Fruit fly (Drosophila melanogaster) whole organism, embryonic: ENCODE measurements around the gene CG5727.
A peak's percentile ranks its signal among the peaks of the same experiment; 100 is the strongest.

Source experiments
- Bgb ChIP-seq: fragments of 200-800 bp; sonication (Bioruptor generic); IDR thresholded peaks from 2 replicates; pipeline ENCODE4 v1.3.6; 2022; ENCODE audit warnings: missing biosample characterization, missing genetic modification characterization; ENCODE audit not compliant: partially characterized antibody
- BtbVII ChIP-seq: fragments of 200-800 bp; sonication (Bioruptor generic); optimal IDR thresholded peaks from 3 replicates; lab custom pipeline; 2017; ENCODE audit warnings: missing biosample characterization, mild to moderate bottlenecking, missing genetic modification characterization
- CG10267 ChIP-seq: fragments of 200-800 bp; sonication (Bioruptor generic); optimal IDR thresholded peaks from 2 replicates; lab custom pipeline; 2018; ENCODE audit warnings: missing biosample characterization, mild to moderate bottlenecking, missing genetic modification characterization, moderate library complexity
- CG10431 ChIP-seq: fragments of 200-800 bp; sonication (Bioruptor generic); optimal IDR thresholded peaks from 3 replicates; lab custom pipeline; 2018; ENCODE audit warnings: missing biosample characterization, mild to moderate bottlenecking, missing genetic modification characterization
- CG10979 ChIP-seq: fragments of 200-800 bp; sonication (Bioruptor generic); optimal IDR thresholded peaks from 2 replicates; lab custom pipeline; 2018; ENCODE audit warnings: missing biosample characterization, mild to moderate bottlenecking, missing genetic modification characterization, moderate library complexity
- CG11456 ChIP-seq: fragments of 200-800 bp; sonication (Bioruptor generic); IDR thresholded peaks from 3 replicates; pipeline ENCODE4 v1.3.6; 2022; ENCODE audit warnings: missing biosample characterization, missing genetic modification characterization
- CG14441 ChIP-seq: fragments of 200-800 bp; sonication (Bioruptor generic); IDR thresholded peaks from 2 replicates; pipeline ENCODE4 v1.3.6; 2022; ENCODE audit warnings: missing biosample characterization, missing genetic modification characterization
- CG1603 ChIP-seq: fragments of 200-800 bp; sonication (Bioruptor generic); optimal IDR thresholded peaks from 2 replicates; lab custom pipeline; 2019; ENCODE audit warnings: missing biosample characterization, mild to moderate bottlenecking, missing genetic modification characterization, moderate library complexity
- CG16813 ChIP-seq: fragments of 200-800 bp; sonication (Bioruptor generic); IDR thresholded peaks from 3 replicates; pipeline ENCODE4 v1.3.6; 2022; ENCODE audit warnings: missing biosample characterization, missing genetic modification characterization; ENCODE audit not compliant: partially characterized antibody
- CG17612 ChIP-seq: fragments of 200-800 bp; sonication (Bioruptor generic); IDR thresholded peaks from 2 replicates; pipeline ENCODE4 v1.3.6; 2022; ENCODE audit warnings: missing biosample characterization, missing genetic modification characterization
- CG17829 ChIP-seq: fragments of 200-800 bp; optimal IDR thresholded peaks from 2 replicates; lab custom pipeline; 2019; ENCODE audit warnings: missing biosample characterization, mild to moderate bottlenecking, missing genetic modification characterization, moderate library complexity
- CG1832 ChIP-seq: fragments of 200-800 bp; sonication (Bioruptor generic); optimal IDR thresholded peaks from 2 replicates; lab custom pipeline; 2017; ENCODE audit warnings: missing biosample characterization, mild to moderate bottlenecking, missing genetic modification characterization, inconsistent platforms
- CG4404 ChIP-seq: fragments of 200-800 bp; sonication (Bioruptor generic); IDR thresholded peaks from 2 replicates; pipeline ENCODE4 v1.3.6; 2022; ENCODE audit warnings: missing biosample characterization, missing genetic modification characterization
- CG6683 ChIP-seq: fragments of 200-800 bp; sonication (Bioruptor generic); optimal IDR thresholded peaks from 2 replicates; lab custom pipeline; 2017; ENCODE audit warnings: missing biosample characterization, mild to moderate bottlenecking, missing genetic modification characterization, missing genetic modification reagents
- CG7357 ChIP-seq: fragments of 200-800 bp; sonication (Bioruptor generic); IDR thresholded peaks from 3 replicates; pipeline ENCODE4 v1.3.6; 2022; ENCODE audit warnings: missing biosample characterization, missing genetic modification characterization
- Dek ChIP-seq: fragments of 200-800 bp; sonication (Bioruptor generic); optimal IDR thresholded peaks from 3 replicates; lab custom pipeline; 2019; ENCODE audit warnings: missing biosample characterization, mild to moderate bottlenecking, missing genetic modification characterization, moderate library complexity
- Fer1 ChIP-seq: fragments of 200-800 bp; sonication (Bioruptor generic); optimal IDR thresholded peaks from 2 replicates; lab custom pipeline; 2017; ENCODE audit warnings: missing biosample characterization, mild to moderate bottlenecking, missing genetic modification characterization
- GATAe ChIP-seq: fragments of 200-800 bp; sonication (Bioruptor generic); conservative IDR thresholded peaks from 2 replicates; pipeline ENCODE4 v1.3.6; 2022; ENCODE audit warnings: missing biosample characterization, missing genetic modification characterization
- H15 ChIP-seq: fragments of 200-800 bp; sonication (Bioruptor generic); IDR thresholded peaks from 3 replicates; pipeline ENCODE4 v1.3.6; 2022; ENCODE audit warnings: missing biosample characterization, missing genetic modification characterization
- HmgD ChIP-seq: fragments of 200-800 bp; sonication (Bioruptor generic); optimal IDR thresholded peaks from 3 replicates; lab custom pipeline; 2016; ENCODE audit warnings: missing biosample characterization, missing genetic modification characterization
- Med ChIP-seq: fragments of 200-800 bp; sonication (Bioruptor generic); peaks from one replicate; lab custom pipeline; 2016; ENCODE audit warnings: missing biosample characterization, missing genetic modification characterization, mild to moderate bottlenecking, inconsistent platforms, moderate library complexity
- NK7.1 ChIP-seq: fragments of 200-800 bp; sonication (Bioruptor generic); optimal IDR thresholded peaks from 3 replicates; lab custom pipeline; 2016; ENCODE audit warnings: missing biosample characterization, missing genetic modification characterization
- Opbp ChIP-seq: fragments of 200-800 bp; sonication (Bioruptor generic); IDR thresholded peaks from 3 replicates; pipeline ENCODE4 v1.3.6; 2022; ENCODE audit warnings: missing biosample characterization, missing genetic modification characterization; ENCODE audit not compliant: partially characterized antibody
- Poxn ChIP-seq: fragments of 200-800 bp; sonication (Bioruptor generic); IDR thresholded peaks from 2 replicates; pipeline ENCODE4 v1.3.6; 2022; ENCODE audit warnings: missing biosample characterization, missing genetic modification characterization
- Rfx ChIP-seq: fragments of 200-800 bp; sonication (Bioruptor generic); IDR thresholded peaks from 2 replicates; pipeline ENCODE4 v1.3.6; 2022; ENCODE audit warnings: missing biosample characterization, missing genetic modification characterization
- Sry-δ ChIP-seq: fragments of 200-800 bp; sonication (Bioruptor generic); optimal IDR thresholded peaks from 2 replicates; lab custom pipeline; 2016; ENCODE audit warnings: missing biosample characterization, missing genetic modification characterization
- Tbp ChIP-seq: fragments of >200 bp; optimal IDR thresholded peaks from 2 replicates; lab custom pipeline; 2018; ENCODE audit warnings: missing biosample characterization, missing genetic modification characterization
- Trl ChIP-seq, 3 experiments: fragments of >200 bp in 2 of 3; fragments of 200-800 bp in 1 of 3; sonication (Bioruptor generic) in 1 of 3; optimal IDR thresholded peaks; 2 replicates in 1 of 3; 3 replicates in 2 of 3; lab custom pipeline; 2016 to 2017; ENCODE audit warnings: missing biosample characterization in 1 of 3, missing genetic modification characterization in 1 of 3
- Usf ChIP-seq: fragments of 200-800 bp; sonication (Bioruptor generic); optimal IDR thresholded peaks from 2 replicates; lab custom pipeline; 2017; ENCODE audit warnings: missing genotype, missing biosample characterization, missing genetic modification characterization
- aop ChIP-seq: fragments of 200-800 bp; sonication (Bioruptor generic); IDR thresholded peaks from 2 replicates; pipeline ENCODE4 v1.3.6; 2022; ENCODE audit warnings: missing biosample characterization, missing genetic modification characterization
- ap ChIP-seq: fragments of 200-800 bp; sonication (Bioruptor generic); IDR thresholded peaks from 2 replicates; pipeline ENCODE4 v1.3.6; 2022; ENCODE audit warnings: missing biosample characterization, missing genetic modification characterization
- ash1 ChIP-seq: fragments of 200-800 bp; sonication (Bioruptor generic); optimal IDR thresholded peaks from 2 replicates; lab custom pipeline; 2018; ENCODE audit warnings: missing biosample characterization, mild to moderate bottlenecking, missing genetic modification characterization
- bcd ChIP-seq: fragments of 200-800 bp; sonication (Bioruptor generic); optimal IDR thresholded peaks from 2 replicates; lab custom pipeline; 2017; ENCODE audit warnings: missing biosample characterization, mild to moderate bottlenecking, missing genetic modification characterization
- bowl ChIP-seq: fragments of 200-800 bp; sonication (Bioruptor generic); IDR thresholded peaks from 2 replicates; pipeline ENCODE4 v1.3.6; 2022; ENCODE audit warnings: missing biosample characterization, missing genetic modification characterization
- ci ChIP-seq: fragments of 200-800 bp; sonication (Bioruptor generic); IDR thresholded peaks from 3 replicates; pipeline ENCODE4 v1.3.6; 2022; ENCODE audit warnings: missing biosample characterization, missing genetic modification characterization
- cwo ChIP-seq: fragments of 200-800 bp; sonication (Bioruptor generic); optimal IDR thresholded peaks from 3 replicates; lab custom pipeline; 2017; ENCODE audit warnings: missing biosample characterization, missing genetic modification characterization, mild to moderate bottlenecking, moderate library complexity, missing genetic modification reagents
- en ChIP-seq: fragments of 200-800 bp; sonication (Bioruptor generic); optimal IDR thresholded peaks from 2 replicates; lab custom pipeline; 2016; ENCODE audit warnings: missing biosample characterization, missing genetic modification characterization
- ewg ChIP-seq: fragments of 200-800 bp; sonication (Bioruptor generic); optimal IDR thresholded peaks from 3 replicates; lab custom pipeline; 2017; ENCODE audit warnings: mild to moderate bottlenecking, missing biosample characterization, missing genetic modification reagents, missing genetic modification characterization
- eyg ChIP-seq: fragments of 200-800 bp; sonication (Bioruptor generic); optimal IDR thresholded peaks from 3 replicates; lab custom pipeline; 2016; ENCODE audit warnings: missing biosample characterization, missing genetic modification characterization
- hb ChIP-seq: fragments of 200-800 bp; sonication (Bioruptor generic); IDR thresholded peaks from 3 replicates; pipeline ENCODE4 v1.3.6; 2022; ENCODE audit warnings: missing biosample characterization, missing genetic modification characterization; ENCODE audit not compliant: partially characterized antibody
- kay ChIP-seq: fragments of 200-800 bp; sonication (Bioruptor generic); optimal IDR thresholded peaks from 2 replicates; lab custom pipeline; 2016; ENCODE audit warnings: missing biosample characterization, missing genetic modification characterization
- lov ChIP-seq, 2 experiments: fragments of 200-800 bp in 1 of 2; fragments of >200 bp in 1 of 2; sonication (Bioruptor generic) in 1 of 2; IDR thresholded peaks in 1 of 2; optimal IDR thresholded peaks in 1 of 2; 2 replicates in 1 of 2; 3 replicates in 1 of 2; pipeline versions ENCODE4 v1.3.6 to Lab custom; 2017 to 2022; ENCODE audit warnings: missing biosample characterization in 1 of 2, missing genetic modification characterization in 1 of 2
- nerfin-2 ChIP-seq: fragments of 200-800 bp; sonication (Bioruptor generic); IDR thresholded peaks from 2 replicates; pipeline ENCODE4 v1.3.6; 2022; ENCODE audit warnings: missing biosample characterization, missing genetic modification characterization; ENCODE audit not compliant: partially characterized antibody
- pnt ChIP-seq: fragments of 200-800 bp; sonication (Bioruptor generic); optimal IDR thresholded peaks from 3 replicates; lab custom pipeline; 2016; ENCODE audit warnings: missing biosample characterization, missing genetic modification characterization
- ro ChIP-seq: fragments of 200-800 bp; sonication (Bioruptor generic); IDR thresholded peaks from 2 replicates; pipeline ENCODE4 v1.3.6; 2022; ENCODE audit warnings: missing biosample characterization, missing genetic modification characterization
- row ChIP-seq: fragments of 200-800 bp; sonication (Bioruptor generic); IDR thresholded peaks from 3 replicates; pipeline ENCODE4 v1.3.6; 2022; ENCODE audit warnings: missing biosample characterization, missing genetic modification characterization
- sisA ChIP-seq: fragments of 200-800 bp; sonication (Bioruptor generic); IDR thresholded peaks from 2 replicates; pipeline ENCODE4 v1.3.6; 2022; ENCODE audit warnings: missing biosample characterization, missing genetic modification characterization
- so ChIP-seq: fragments of 200-800 bp; sonication (Bioruptor generic); IDR thresholded peaks from 3 replicates; pipeline ENCODE4 v1.3.6; 2022; ENCODE audit warnings: missing biosample characterization, missing genetic modification characterization
- sob ChIP-seq: fragments of 200-800 bp; sonication (Bioruptor generic); IDR thresholded peaks from 2 replicates; pipeline ENCODE4 v1.3.6; 2022; ENCODE audit warnings: missing biosample characterization, missing genetic modification characterization
- twi ChIP-seq: fragments of 200-800 bp; optimal IDR thresholded peaks from 2 replicates; lab custom pipeline; 2019; ENCODE audit warnings: missing biosample characterization, mild to moderate bottlenecking, missing genetic modification characterization, moderate library complexity

The CG5727 gene

dm6 chr2L:10201743-10202142 is 8.7 kb downstream of the CG5727 start:
- TF ChIP-seq en (GFP tag; lab: Kevin White, UChicago) = no peak
- TF ChIP-seq hb (GFP tag; lab: Robert Waterston, UW) = 0 out of 3 replicates have a peak, but pooled peaks have one; percentile 19
- no peak for TF ChIP-seq Dek (tag; lab: Kevin White, UChicago)
- TF ChIP-seq sisA (GFP tag; lab: Robert Waterston, UW) = no peak
- 0 out of 3 replicates have a peak, but pooled peaks have one; percentile 11 for TF ChIP-seq CG7357 (GFP tag; lab: Robert Waterston, UW)
- no peak for TF ChIP-seq Bgb (GFP tag; lab: Robert Waterston, UW)
- no peak for TF ChIP-seq Opbp (GFP tag; lab: Robert Waterston, UW)
- no peak for TF ChIP-seq ap (GFP tag; lab: Robert Waterston, UW)
- no peak; the same call in 2 of the 3 replicates for TF ChIP-seq H15 (GFP tag; lab: Robert Waterston, UW)
- no peak for TF ChIP-seq Rfx
- TF ChIP-seq CG17829 (tag; lab: Kevin White, UChicago) = no peak
- TF ChIP-seq Med (GFP tag; lab: Kevin White, UChicago) = peak; percentile 62
- TF ChIP-seq bcd (GFP tag; lab: Kevin White, UChicago) = no peak
- TF ChIP-seq ro = no peak
- TF ChIP-seq nerfin-2 = 0 out of 2 replicates have a peak, but pooled peaks have one; percentile 35
- no peak for TF ChIP-seq CG10431 (GFP tag; lab: Kevin White, UChicago)
- TF ChIP-seq eyg = no peak
- no peak for TF ChIP-seq CG1603 (tag; lab: Kevin White, UChicago)
- no peak for TF ChIP-seq lov (optimal IDR thresholded peaks at IDR 0.05; lab: Kevin White, UChicago)
- TF ChIP-seq lov (GFP tag; IDR thresholded peaks at IDR 0.05; lab: Robert Waterston, UW) = 0 out of 3 replicates have a peak, but pooled peaks have one; percentile 23
- TF ChIP-seq Usf (GFP tag; lab: Kevin White, UChicago) = no peak
- no peak for TF ChIP-seq CG6683 (GFP tag; lab: Kevin White, UChicago)
- peak; percentile 69; the same call in 1 of the 3 replicates for TF ChIP-seq CG11456 (GFP tag; lab: Robert Waterston, UW)
- no peak for TF ChIP-seq Poxn (GFP tag; lab: Robert Waterston, UW)
- no peak for TF ChIP-seq pnt (GFP tag; lab: Kevin White, UChicago)
- TF ChIP-seq ci (GFP tag; lab: Robert Waterston, UW) = peak; percentile 13; the same call in 1 of the 3 replicates
- no peak for TF ChIP-seq CG10267 (tag; lab: Kevin White, UChicago)
- 0 out of 2 replicates have a peak, but pooled peaks have one; percentile 44 for TF ChIP-seq sob (GFP tag; lab: Robert Waterston, UW)
- no peak for TF ChIP-seq twi (tag; lab: Kevin White, UChicago)
- no peak for TF ChIP-seq ash1
- no peak for TF ChIP-seq row (GFP tag; lab: Robert Waterston, UW)
- 0 out of 2 replicates have a peak, but pooled peaks have one; percentile 10 for TF ChIP-seq CG14441 (GFP tag; lab: Robert Waterston, UW)
- TF ChIP-seq CG16813 (GFP tag; lab: Robert Waterston, UW) = 0 out of 3 replicates have a peak, but pooled peaks have one; percentile 9
- no peak for TF ChIP-seq Trl (optimal IDR thresholded peaks at IDR 0.05; lab: Kevin White, UChicago)
- TF ChIP-seq Trl (GFP tag; optimal IDR thresholded peaks at IDR 0.05; lab: Kevin White, UChicago) = no peak
- TF ChIP-seq CG17612 = peak; percentile 45; the same call in 1 of the 2 replicates
- TF ChIP-seq so (GFP tag; lab: Robert Waterston, UW) = no peak
- TF ChIP-seq cwo (GFP tag; lab: Kevin White, UChicago) = no peak

dm6 chr2L:10200847-10201246 is 9.6 kb downstream of the CG5727 start, which contains the start of the genes Ripalpha and RpL7:
Gene Ripalpha (minus strand): TSS chr2L:10200974.
Gene RpL7 (plus strand): TSS chr2L:10201004.
- TF ChIP-seq Sry-δ (GFP tag; lab: Kevin White, UChicago) = peak; percentile 99
- peak; percentile 90 for TF ChIP-seq bowl (GFP tag; lab: Robert Waterston, UW)
- TF ChIP-seq HmgD = peak; percentile 99
- peak; percentile 85 for TF ChIP-seq aop (GFP tag; lab: Robert Waterston, UW)
- TF ChIP-seq CG1832 = peak; percentile 64
- TF ChIP-seq kay = peak; percentile 92
- TF ChIP-seq CG10979 (tag; lab: Kevin White, UChicago) = peak; percentile 86
- TF ChIP-seq CG4404 (GFP tag; lab: Robert Waterston, UW) = peak; percentile 85
- peak; percentile 98 for TF ChIP-seq ewg (GFP tag; lab: Kevin White, UChicago)
- peak; percentile 94 for TF ChIP-seq CG16813 (GFP tag; lab: Robert Waterston, UW)
- TF ChIP-seq NK7.1 (GFP tag; lab: Kevin White, UChicago) = peak; percentile 95
- TF ChIP-seq Fer1 (GFP tag; lab: Kevin White, UChicago) = peak; percentile 99
- TF ChIP-seq Tbp (GFP tag; lab: Kevin White, UChicago) = no peak
- peak; percentile 98 for TF ChIP-seq BtbVII (GFP tag; lab: Kevin White, UChicago)
- peak; percentile 81 for TF ChIP-seq GATAe (GFP tag; lab: Robert Waterston, UW)
